Worm (Caenorhabditis elegans): ENCODE measurements around the gene tag-314.

ce11 chrV:10464160-10464559 is 35.7 kb upstream of the tag-314 start:
- no peak for TF ChIP-seq daf-12 (tag; optimal IDR thresholded peaks at IDR 0.05)
- no peak for TF ChIP-seq nfya-1 (tag; optimal IDR thresholded peaks at IDR 0.05; ENCODE audit: insufficient read depth)
- TF ChIP-seq ztf-11 (tag; optimal IDR thresholded peaks at IDR 0.05) = no peak
